Worm (Caenorhabditis elegans): Measurements from ENCODE around the gene srx-114.

The srx-114 gene

DNA sequence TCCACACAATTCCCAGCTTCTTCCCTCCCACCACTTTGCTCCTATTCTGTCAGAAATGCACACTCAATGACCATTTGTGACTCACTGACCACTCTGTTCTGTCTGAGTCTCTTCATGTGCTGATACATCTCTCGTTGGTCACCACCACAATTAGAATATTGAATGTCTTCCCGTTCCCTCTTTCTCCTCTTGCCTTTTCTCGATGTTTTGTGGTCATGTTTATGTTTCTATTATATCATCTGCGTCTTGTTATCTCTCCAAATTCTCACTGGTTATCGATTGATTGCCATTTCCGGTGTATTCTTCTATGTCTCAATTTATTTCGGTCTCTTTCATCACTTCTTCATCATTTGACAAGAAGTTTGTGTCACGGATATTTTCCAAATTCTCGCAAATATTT is 27.9 kb upstream of the srx-114 start:
- TF ChIP-seq sea-1 (GFP tag; conservative IDR thresholded peaks at IDR 0.05) (no peak), ceh-13 (GFP tag; optimal IDR thresholded peaks at IDR 0.05) (no peak), scrt-1 (GFP tag; IDR thresholded peaks at IDR 0.05) (no peak), hmbx-1 (tag; optimal IDR thresholded peaks at IDR 0.05) (no peak), tbx-11 (GFP tag; IDR thresholded peaks at IDR 0.05) (no peak), tbx-37 (GFP tag; conservative IDR thresholded peaks at IDR 0.05) (no peak), flt-1 (GFP tag; IDR thresholded peaks at IDR 0.05) (no peak), hmg-4 (GFP tag; optimal IDR thresholded peaks at IDR 0.05) (no peak), F13C5.2 (tag; optimal IDR thresholded peaks at IDR 0.05) (no peak), hnd-1 (tag; optimal IDR thresholded peaks at IDR 0.05) (no peak)

DNA sequence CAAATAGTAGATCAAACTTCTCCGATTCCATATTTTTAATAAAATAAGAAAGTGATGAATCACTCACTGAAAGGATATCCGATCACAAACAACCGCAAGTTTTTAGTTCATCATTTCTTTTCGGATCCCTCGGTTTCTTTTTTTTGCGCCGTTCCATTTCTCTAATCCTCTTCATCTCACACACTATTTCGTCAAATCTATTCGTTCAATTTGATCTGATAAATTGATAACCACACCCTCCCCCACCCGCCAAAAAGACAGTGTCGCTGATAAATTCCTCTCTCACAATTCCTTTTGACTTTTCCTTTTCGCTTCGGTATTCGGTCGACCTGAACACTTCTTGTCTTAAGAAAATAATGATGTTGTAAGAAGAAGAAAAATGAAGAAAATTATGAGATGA is 26.6 kb upstream of the srx-114 start:
- no peak for TF ChIP-seq ceh-36 (tag; optimal IDR thresholded peaks at IDR 0.05)
- TF ChIP-seq ama-1 (optimal IDR thresholded peaks at IDR 0.05), result no peak
- TF ChIP-seq F13C5.2 (tag; optimal IDR thresholded peaks at IDR 0.05), result no peak
- TF ChIP-seq ets-7 (tag; optimal IDR thresholded peaks at IDR 0.05), result no peak
- no peak for TF ChIP-seq hnd-1 (tag; optimal IDR thresholded peaks at IDR 0.05)
- TF ChIP-seq ceh-13 (GFP tag; optimal IDR thresholded peaks at IDR 0.05), result no peak
- TF ChIP-seq flt-1 (GFP tag; IDR thresholded peaks at IDR 0.05), result no peak
- no peak for TF ChIP-seq sea-1 (GFP tag; conservative IDR thresholded peaks at IDR 0.05)
- no peak for TF ChIP-seq tra-4 (tag; optimal IDR thresholded peaks at IDR 0.05)
- no peak for TF ChIP-seq scrt-1 (GFP tag; IDR thresholded peaks at IDR 0.05)
- no peak for TF ChIP-seq pes-1 (GFP tag; IDR thresholded peaks at IDR 0.05)
- TF ChIP-seq tbx-37 (GFP tag; conservative IDR thresholded peaks at IDR 0.05), result no peak
- no peak for TF ChIP-seq aly-1 (tag; optimal IDR thresholded peaks at IDR 0.05)
- no peak for TF ChIP-seq tbx-11 (GFP tag; IDR thresholded peaks at IDR 0.05)
- TF ChIP-seq hmg-4 (GFP tag; optimal IDR thresholded peaks at IDR 0.05), result no peak
- no peak for TF ChIP-seq B0310.2 (tag; optimal IDR thresholded peaks at IDR 0.05)
- no peak for TF ChIP-seq hmbx-1 (tag; optimal IDR thresholded peaks at IDR 0.05)

DNA sequence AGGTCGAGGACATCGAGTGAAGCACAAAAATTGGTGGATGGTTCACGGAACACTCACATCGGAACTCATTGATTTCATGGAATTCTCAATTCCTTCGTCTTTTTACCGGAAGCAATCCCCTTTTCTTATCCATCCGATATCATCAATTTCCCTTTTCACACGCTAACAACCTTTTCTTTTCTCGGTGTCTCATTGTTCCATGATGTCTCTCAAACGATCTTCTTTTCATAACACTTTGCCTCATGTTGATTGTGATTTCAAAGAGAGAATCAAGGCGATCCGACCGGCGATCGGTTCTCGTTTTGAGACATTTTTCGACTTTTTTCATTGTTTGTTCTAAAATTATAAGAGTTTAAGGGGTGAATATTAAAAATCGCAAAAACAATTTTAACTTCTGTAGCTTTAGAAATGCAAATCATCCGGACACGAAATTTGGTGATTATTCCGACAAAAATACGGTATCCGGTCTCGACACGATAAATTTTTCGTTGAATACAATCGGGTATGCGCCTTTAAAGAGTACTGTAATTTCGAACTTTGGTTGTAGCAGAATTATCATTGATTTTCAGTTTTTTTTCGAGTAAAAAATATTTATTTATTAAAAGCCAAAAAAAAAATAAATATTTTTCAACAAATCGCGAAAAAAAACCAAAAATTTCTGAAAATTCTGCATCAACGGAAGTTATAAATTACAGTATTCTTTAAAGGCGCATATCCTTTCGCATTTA is 25.9 kb upstream of the srx-114 start:
- TF ChIP-seq sea-1 (GFP tag; conservative IDR thresholded peaks at IDR 0.05), result no peak
- TF ChIP-seq ceh-13 (GFP tag; optimal IDR thresholded peaks at IDR 0.05), result no peak
- TF ChIP-seq scrt-1 (GFP tag; IDR thresholded peaks at IDR 0.05), result no peak
- no peak for TF ChIP-seq ets-7 (tag; optimal IDR thresholded peaks at IDR 0.05)
- TF ChIP-seq aly-1 (tag; optimal IDR thresholded peaks at IDR 0.05), result no peak
- TF ChIP-seq tbx-37 (GFP tag; conservative IDR thresholded peaks at IDR 0.05), result no peak
- TF ChIP-seq B0310.2 (tag; optimal IDR thresholded peaks at IDR 0.05), result no peak
- no peak for TF ChIP-seq tra-4 (tag; optimal IDR thresholded peaks at IDR 0.05)
- no peak for TF ChIP-seq ceh-36 (tag; optimal IDR thresholded peaks at IDR 0.05)
- TF ChIP-seq hmbx-1 (tag; optimal IDR thresholded peaks at IDR 0.05), result no peak
- TF ChIP-seq tbx-11 (GFP tag; IDR thresholded peaks at IDR 0.05), result no peak
- TF ChIP-seq hmg-4 (GFP tag; optimal IDR thresholded peaks at IDR 0.05), result no peak
- TF ChIP-seq pes-1 (GFP tag; IDR thresholded peaks at IDR 0.05), result no peak
- TF ChIP-seq F13C5.2 (tag; optimal IDR thresholded peaks at IDR 0.05), result no peak

DNA sequence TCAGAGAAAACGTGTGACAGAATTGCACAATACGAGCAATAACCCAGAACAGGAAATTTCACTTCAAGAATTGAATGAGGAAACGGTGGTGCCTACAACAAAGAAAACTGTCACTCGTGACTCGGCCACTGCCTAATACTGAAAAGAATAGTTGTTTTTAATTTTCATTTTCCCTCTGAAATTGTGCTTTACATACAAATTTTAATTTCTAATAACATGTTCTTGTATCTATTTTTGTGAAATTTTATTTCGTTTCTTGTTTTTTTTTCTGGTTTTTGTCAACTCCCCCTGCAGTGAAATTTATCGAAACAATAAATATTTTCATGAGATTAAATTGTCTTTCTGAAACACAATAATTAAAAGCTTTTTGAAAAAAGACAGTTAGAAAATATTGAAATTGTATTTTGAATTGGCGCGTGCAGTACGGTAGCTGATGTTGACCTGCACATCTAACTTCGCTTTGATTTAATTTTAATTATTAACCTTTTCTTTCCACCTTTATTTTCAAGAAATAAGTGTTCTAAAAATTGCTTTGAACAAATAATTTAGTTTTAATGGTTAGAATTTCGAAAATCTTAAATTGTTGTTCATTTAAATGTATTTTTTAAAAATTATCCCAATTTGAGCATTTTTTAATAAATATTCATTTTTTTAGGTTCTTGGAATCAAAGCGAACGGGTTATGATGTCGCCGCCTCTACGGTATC is 22.8 kb upstream of the srx-114 start, which contains the start of gene daz-1:
TSS of gene daz-1 (plus strand) at position 656 of the 706 bp plus-strand sequence.
- TF ChIP-seq pes-1 (GFP tag; IDR thresholded peaks at IDR 0.05), result no peak
- TF ChIP-seq ama-1 (optimal IDR thresholded peaks at IDR 0.05), result no peak
- no peak for TF ChIP-seq ceh-13 (GFP tag; optimal IDR thresholded peaks at IDR 0.05)
- TF ChIP-seq hmg-4 (GFP tag; optimal IDR thresholded peaks at IDR 0.05), result no peak
- TF ChIP-seq F13C5.2 (tag; optimal IDR thresholded peaks at IDR 0.05), result no peak
- no peak for TF ChIP-seq hnd-1 (tag; optimal IDR thresholded peaks at IDR 0.05)
- no peak for TF ChIP-seq ceh-36 (tag; optimal IDR thresholded peaks at IDR 0.05)

DNA sequence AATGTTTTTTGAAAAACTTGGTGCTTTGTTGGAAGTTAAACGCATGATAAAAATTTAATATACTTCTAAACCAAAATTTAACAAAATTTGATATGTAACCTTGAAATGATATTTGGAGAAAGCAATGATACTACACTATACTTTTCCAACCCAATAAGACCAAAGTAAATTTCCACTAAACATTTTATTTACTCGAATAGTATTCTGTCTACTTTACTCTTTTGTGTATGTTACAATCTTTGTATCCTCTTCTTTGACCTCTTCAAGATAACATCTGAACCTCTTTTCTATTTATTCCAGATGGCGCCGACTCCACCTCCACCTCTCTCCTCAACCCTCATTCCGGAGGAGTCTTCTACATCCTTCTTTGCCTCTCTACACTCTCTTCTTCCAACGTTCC is 20.6 kb upstream of the srx-114 start, which contains the start of gene dhs-5:
TSS of gene dhs-5 (plus strand) at position 301 of the 400 bp plus-strand sequence.
- TF ChIP-seq hnd-1 (tag; optimal IDR thresholded peaks at IDR 0.05) (no peak), pes-1 (GFP tag; IDR thresholded peaks at IDR 0.05) (no peak), ets-7 (tag; optimal IDR thresholded peaks at IDR 0.05) (no peak), ama-1 (optimal IDR thresholded peaks at IDR 0.05) (no peak), scrt-1 (GFP tag; IDR thresholded peaks at IDR 0.05) (no peak), hmbx-1 (tag; optimal IDR thresholded peaks at IDR 0.05) (no peak), ceh-36 (tag; optimal IDR thresholded peaks at IDR 0.05) (no peak), tbx-11 (GFP tag; IDR thresholded peaks at IDR 0.05) (no peak), tra-4 (tag; optimal IDR thresholded peaks at IDR 0.05) (no peak), flt-1 (GFP tag; IDR thresholded peaks at IDR 0.05) (no peak), sea-1 (GFP tag; conservative IDR thresholded peaks at IDR 0.05) (no peak), F13C5.2 (tag; optimal IDR thresholded peaks at IDR 0.05) (no peak)

DNA sequence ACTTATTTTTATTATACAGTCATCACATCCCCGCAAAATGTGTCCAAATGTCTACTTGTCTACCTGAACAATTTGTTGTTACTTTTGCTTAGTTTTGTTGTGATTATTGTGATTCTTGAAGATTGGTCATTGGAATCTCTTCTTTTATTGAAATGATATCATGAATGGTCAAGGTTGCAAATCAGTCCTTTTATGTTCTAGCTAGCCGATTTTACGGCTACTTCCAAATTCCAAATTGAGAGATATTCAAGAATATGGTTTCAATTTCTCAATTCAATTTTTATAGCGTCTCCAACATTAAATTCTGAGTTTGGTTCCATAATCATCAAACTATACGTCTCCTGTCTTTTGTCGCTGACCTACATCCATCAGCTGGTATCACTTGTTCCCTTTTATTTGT is 18.3 kb upstream of the srx-114 start:
- TF ChIP-seq tbx-37 (GFP tag; conservative IDR thresholded peaks at IDR 0.05), result no peak
- TF ChIP-seq ceh-13 (GFP tag; optimal IDR thresholded peaks at IDR 0.05), result no peak
- no peak for TF ChIP-seq hmg-4 (GFP tag; optimal IDR thresholded peaks at IDR 0.05)
- TF ChIP-seq aly-1 (tag; optimal IDR thresholded peaks at IDR 0.05), result no peak
- TF ChIP-seq flt-1 (GFP tag; IDR thresholded peaks at IDR 0.05), result no peak
- TF ChIP-seq hnd-1 (tag; optimal IDR thresholded peaks at IDR 0.05), result no peak
- TF ChIP-seq F13C5.2 (tag; optimal IDR thresholded peaks at IDR 0.05), result no peak
- TF ChIP-seq sea-1 (GFP tag; conservative IDR thresholded peaks at IDR 0.05), result no peak

DNA sequence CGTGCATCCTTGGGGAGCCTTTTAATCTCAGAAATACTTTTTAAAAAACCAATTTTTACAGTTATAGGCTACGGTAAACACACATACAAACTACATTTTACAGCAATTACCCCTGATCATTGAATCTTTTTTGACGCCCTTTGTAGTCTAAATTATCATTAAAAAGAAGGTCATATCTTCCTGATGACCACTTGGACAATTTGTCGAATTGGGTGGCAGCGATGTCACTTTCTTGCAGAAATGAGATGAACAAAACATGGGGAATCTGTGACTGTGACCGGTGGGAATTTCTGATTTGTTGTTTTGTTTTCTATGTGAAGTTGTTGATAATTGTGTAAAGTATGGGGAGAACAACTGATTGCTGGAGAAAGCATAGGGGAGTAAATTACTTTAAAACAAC is 16.7 kb upstream of the srx-114 start:
- no peak for TF ChIP-seq B0310.2 (tag; optimal IDR thresholded peaks at IDR 0.05)
- TF ChIP-seq tra-4 (tag; optimal IDR thresholded peaks at IDR 0.05), result no peak
